Worm (Caenorhabditis elegans) whole organism, young adult: ENCODE results near the gene Y70G10A.4.

Source experiments
- C06A6.2 ChIP-seq: fragments of 200-800 bp; sonication (Bioruptor generic); conservative IDR thresholded peaks from 2 replicates; pipeline ENCODE4 v1.3.6; 2022; ENCODE audit warnings: missing genetic modification characterization, missing compliant biosample characterization
- C17E4.6 ChIP-seq: fragments of 200-800 bp; sonication (Bioruptor generic); IDR thresholded peaks from 2 replicates; pipeline ENCODE4 v1.3.6; 2022; ENCODE audit warnings: missing genetic modification reagents, missing genetic modification characterization, missing compliant biosample characterization
- F10E7.11 ChIP-seq: sonication (generic microtip); optimal IDR thresholded peaks from 2 replicates; lab custom pipeline; 2017; ENCODE audit warnings: mild to moderate bottlenecking, missing genetic modification characterization, moderate library complexity, missing compliant biosample characterization
- F33H1.4 ChIP-seq: fragments of 200-800 bp; sonication (Bioruptor generic); IDR thresholded peaks from 2 replicates; pipeline ENCODE4 v1.3.6; 2022; ENCODE audit warnings: missing genetic modification reagents, missing genetic modification characterization, missing compliant biosample characterization
- F39B2.1 ChIP-seq: fragments of 200-800 bp; sonication (Bioruptor generic); IDR thresholded peaks from 2 replicates; pipeline ENCODE4 v1.3.6; 2022; ENCODE audit warnings: missing genetic modification reagents, missing genetic modification characterization, missing compliant biosample characterization
- F55B11.4 ChIP-seq: sonication (generic microtip); optimal IDR thresholded peaks from 2 replicates; lab custom pipeline; 2016; ENCODE audit warnings: missing compliant biosample characterization, missing genetic modification characterization, borderline replicate concordance; ENCODE audit not compliant: insufficient read depth
- K12H6.12 ChIP-seq: fragments of 200-800 bp; sonication (Bioruptor generic); optimal IDR thresholded peaks from 2 replicates; lab custom pipeline; 2018; ENCODE audit warnings: mild to moderate bottlenecking, missing genetic modification characterization, missing compliant biosample characterization
- T26A5.8 ChIP-seq: sonication (generic microtip); optimal IDR thresholded peaks from 2 replicates; lab custom pipeline; 2016; ENCODE audit warnings: missing genetic modification characterization, missing compliant biosample characterization
- Y67H2A.10 ChIP-seq: fragments of 200-800 bp; sonication (Bioruptor generic); conservative IDR thresholded peaks from 2 replicates; pipeline ENCODE4 v1.3.6; 2022; ENCODE audit warnings: missing genetic modification reagents, missing genetic modification characterization, missing compliant biosample characterization
- attf-3 ChIP-seq: fragments of 200-800 bp; sonication (Bioruptor generic); conservative IDR thresholded peaks from 2 replicates; pipeline ENCODE4 v1.3.6; 2022; ENCODE audit warnings: missing genetic modification reagents, missing genetic modification characterization, missing compliant biosample characterization
- attf-5 ChIP-seq: fragments of 200-800 bp; sonication (Bioruptor generic); optimal IDR thresholded peaks from 2 replicates; lab custom pipeline; 2018; ENCODE audit warnings: mild to moderate bottlenecking, missing genetic modification characterization, missing compliant biosample characterization
- attf-6 ChIP-seq: fragments of 200-800 bp; sonication (Bioruptor generic); IDR thresholded peaks from 2 replicates; pipeline ENCODE4 v1.3.6; 2022; ENCODE audit warnings: missing genetic modification reagents, missing genetic modification characterization, missing compliant biosample characterization
- ceh-100 ChIP-seq: fragments of 200-800 bp; sonication (Bioruptor generic); IDR thresholded peaks from 2 replicates; pipeline ENCODE4 v1.3.6; 2022; ENCODE audit warnings: missing genetic modification reagents, missing genetic modification characterization, missing compliant biosample characterization
- ceh-91 ChIP-seq: fragments of 200-800 bp; sonication (Bioruptor generic); IDR thresholded peaks from 2 replicates; pipeline ENCODE4 v1.3.6; 2022; ENCODE audit warnings: missing genetic modification reagents, missing genetic modification characterization, missing compliant biosample characterization
- chd-7 ChIP-seq: sonication (generic microtip); optimal IDR thresholded peaks from 2 replicates; lab custom pipeline; 2016; ENCODE audit warnings: mild to moderate bottlenecking, missing genetic modification characterization, moderate library complexity, missing compliant biosample characterization
- efl-1 ChIP-seq: fragments of 150-350 bp; optimal IDR thresholded peaks from 2 replicates; lab custom pipeline; 2014; ENCODE audit warnings: missing biosample characterization, missing genetic modification reagents, missing genetic modification characterization
- egl-18 ChIP-seq: fragments of 200-800 bp; sonication (Bioruptor generic); IDR thresholded peaks from 2 replicates; pipeline ENCODE4 v1.3.6; 2022; ENCODE audit warnings: missing genetic modification reagents, missing genetic modification characterization, missing compliant biosample characterization
- egrh-3 ChIP-seq: fragments of 200-800 bp; sonication (Bioruptor generic); IDR thresholded peaks from 2 replicates; pipeline ENCODE4 v1.3.6; 2022; ENCODE audit warnings: missing genetic modification reagents, missing genetic modification characterization, missing compliant biosample characterization
- ekl-4 ChIP-seq: fragments of 200-800 bp; sonication (Bioruptor generic); IDR thresholded peaks from 2 replicates; pipeline ENCODE4 v1.3.6; 2022; ENCODE audit warnings: missing genetic modification reagents, missing genetic modification characterization, missing compliant biosample characterization
- gei-17 ChIP-seq: fragments of 200-800 bp; sonication (Bioruptor generic); optimal IDR thresholded peaks from 2 replicates; lab custom pipeline; 2018; ENCODE audit warnings: mild to moderate bottlenecking, missing genetic modification characterization, missing compliant biosample characterization
- hmg-1.2 ChIP-seq: fragments of 200-800 bp; sonication (Bioruptor generic); IDR thresholded peaks from 2 replicates; pipeline ENCODE4 v1.3.6; 2022; ENCODE audit warnings: missing genetic modification reagents, missing genetic modification characterization, missing compliant biosample characterization
- hsf-1 ChIP-seq: fragments of 200-800 bp; sonication (Bioruptor generic); IDR thresholded peaks from 2 replicates; pipeline ENCODE4 v1.3.6; 2022; ENCODE audit warnings: missing genetic modification reagents, missing genetic modification characterization, missing compliant biosample characterization
- lsl-1 ChIP-seq: fragments of 200-800 bp; sonication (Bioruptor generic); optimal IDR thresholded peaks from 2 replicates; lab custom pipeline; 2018; ENCODE audit warnings: mild to moderate bottlenecking, missing genetic modification characterization, moderate library complexity, missing compliant biosample characterization
- madf-6 ChIP-seq: fragments of 200-800 bp; sonication (Bioruptor generic); IDR thresholded peaks from 2 replicates; pipeline ENCODE4 v1.3.6; 2022; ENCODE audit warnings: missing genetic modification reagents, missing genetic modification characterization, missing compliant biosample characterization
- mxl-1 ChIP-seq: sonication (generic microtip); optimal IDR thresholded peaks from 2 replicates; lab custom pipeline; 2016; ENCODE audit warnings: missing genetic modification characterization, missing compliant biosample characterization
- nhr-120 ChIP-seq: fragments of 200-800 bp; sonication (Bioruptor generic); IDR thresholded peaks from 2 replicates; pipeline ENCODE4 v1.3.6; 2022; ENCODE audit warnings: missing genetic modification characterization, missing compliant biosample characterization
- rcor-1 ChIP-seq: fragments of 200-800 bp; sonication (Bioruptor generic); IDR thresholded peaks from 2 replicates; pipeline ENCODE4 v1.3.6; 2022; ENCODE audit warnings: missing genetic modification reagents, missing genetic modification characterization, missing compliant biosample characterization
- rpc-1 ChIP-seq, 2 experiments: fragments of 150-350 bp in 1 of 2; sonication (generic microtip) in 1 of 2; optimal IDR thresholded peaks; 2 replicates each; lab custom pipeline; 2014 to 2018; ENCODE audit warnings: missing biosample characterization in 1 of 2, missing genetic modification characterization in 1 of 2, missing genetic modification reagents in 1 of 2, missing genotype in 1 of 2
- somi-1 ChIP-seq: fragments of 200-800 bp; sonication (Bioruptor generic); optimal IDR thresholded peaks from 2 replicates; lab custom pipeline; 2018; ENCODE audit warnings: mild to moderate bottlenecking, missing genetic modification characterization, missing compliant biosample characterization
- sptf-2 ChIP-seq: fragments of 200-800 bp; sonication (Bioruptor generic); optimal IDR thresholded peaks from 2 replicates; lab custom pipeline; 2018; ENCODE audit warnings: mild to moderate bottlenecking, missing genetic modification characterization, missing compliant biosample characterization
- tbp1 ChIP-seq: fragments of 200-800 bp; sonication (Bioruptor generic); optimal IDR thresholded peaks from 2 replicates; lab custom pipeline; 2018; ENCODE audit warnings: mild to moderate bottlenecking, missing genetic modification characterization, missing compliant biosample characterization
- unc-62 ChIP-seq: fragments of 150-350 bp; optimal IDR thresholded peaks from 2 replicates; lab custom pipeline; 2014; ENCODE audit warnings: missing biosample characterization, missing genetic modification reagents, missing genetic modification characterization
- zfh-2 ChIP-seq: fragments of 200-800 bp; sonication (Bioruptor generic); conservative IDR thresholded peaks from 2 replicates; pipeline ENCODE4 v1.3.6; 2022; ENCODE audit warnings: missing genetic modification reagents, missing genetic modification characterization, missing compliant biosample characterization
- ztf-3 ChIP-seq: fragments of 200-800 bp; sonication (Bioruptor generic); optimal IDR thresholded peaks from 2 replicates; lab custom pipeline; 2018; ENCODE audit warnings: mild to moderate bottlenecking, missing genetic modification characterization, missing compliant biosample characterization

Gene Y70G10A.4

ce11 chrIII:10251114-10251513 is 29.2 kb downstream of the Y70G10A.4 start:
- TF ChIP-seq T26A5.8 (tag; lab: Kevin White, UChicago) (no peak), madf-6 (no peak), hsf-1 (GFP tag; lab: Robert Waterston, UW) (no peak), lsl-1 (GFP tag; lab: Kevin White, UChicago) (no peak), hmg-1.2 (no peak), F39B2.1 (no peak), unc-62 (no peak), chd-7 (tag; lab: Kevin White, UChicago) (no peak), rcor-1 (GFP tag; lab: Robert Waterston, UW) (no peak), nhr-120 (GFP tag; lab: Robert Waterston, UW) (no peak), attf-6 (GFP tag; lab: Robert Waterston, UW) (no peak), C06A6.2 (GFP tag; lab: Robert Waterston, UW) (no peak), F55B11.4 (tag; lab: Kevin White, UChicago) (no peak), F33H1.4 (GFP tag; lab: Robert Waterston, UW) (no peak), efl-1 (GFP tag; lab: Kevin White, UChicago) (no peak), F10E7.11 (tag; lab: Kevin White, UChicago) (no peak), attf-3 (no peak)
- TF ChIP-seq, all 124 proteins: peak for 0

DNA sequence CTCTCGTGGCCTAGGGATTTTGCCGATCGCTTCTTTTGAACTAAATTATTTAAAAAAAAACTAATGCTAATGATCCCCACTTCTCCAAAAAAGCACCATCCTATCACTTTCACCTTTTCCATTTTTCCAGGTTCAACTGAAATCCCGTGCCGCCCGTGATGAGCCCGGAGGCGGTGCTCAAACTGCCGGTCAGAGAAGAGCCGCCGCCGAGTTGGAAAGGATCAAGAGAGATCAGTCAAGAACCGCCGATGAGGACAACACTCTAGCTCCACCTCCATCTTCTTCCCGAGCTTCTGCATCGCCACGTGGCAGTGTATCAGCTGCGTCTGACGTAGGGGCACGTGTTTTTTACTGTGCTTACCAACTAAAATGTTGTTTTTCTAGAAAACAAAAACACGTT is 31.4 kb downstream of the Y70G10A.4 start:
- peak; percentile 63 for TF ChIP-seq zfh-2 (GFP tag; lab: Robert Waterston, UW)
- peak; percentile 26; the same call in 1 of the 2 replicates for TF ChIP-seq egrh-3
- TF ChIP-seq rpc-1 (optimal IDR thresholded peaks at IDR 0.05; lab: Kevin White, UChicago): no peak
- no peak for TF ChIP-seq rpc-1 (tag; optimal IDR thresholded peaks at IDR 0.05; lab: Kevin White, UChicago)
- TF ChIP-seq, all 124 proteins: peak for 2

DNA sequence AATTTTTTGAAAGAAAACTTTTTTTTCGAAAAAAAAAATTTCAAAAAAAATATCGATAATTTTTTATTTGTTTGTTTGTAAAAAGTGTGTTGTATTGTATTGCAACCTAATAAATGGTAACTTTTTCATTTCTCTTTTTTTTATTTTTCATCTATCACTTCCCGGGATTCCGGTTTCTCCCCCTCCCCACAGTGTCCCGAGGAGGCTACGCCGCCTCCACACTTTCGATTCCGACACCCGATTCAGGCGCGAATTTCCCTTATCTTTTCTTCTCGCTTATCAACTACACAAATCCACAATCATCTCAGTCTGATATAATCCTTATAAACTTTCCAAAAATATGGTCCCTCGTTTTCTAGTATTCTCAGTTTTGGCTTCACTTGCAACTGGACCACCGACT is 32.6 kb downstream of the Y70G10A.4 start, which contains the start of gene R01H10.4:
R01H10.4 (plus strand) TSS at position 236 of the 400 bp plus-strand sequence.
- no peak for TF ChIP-seq ceh-91

DNA sequence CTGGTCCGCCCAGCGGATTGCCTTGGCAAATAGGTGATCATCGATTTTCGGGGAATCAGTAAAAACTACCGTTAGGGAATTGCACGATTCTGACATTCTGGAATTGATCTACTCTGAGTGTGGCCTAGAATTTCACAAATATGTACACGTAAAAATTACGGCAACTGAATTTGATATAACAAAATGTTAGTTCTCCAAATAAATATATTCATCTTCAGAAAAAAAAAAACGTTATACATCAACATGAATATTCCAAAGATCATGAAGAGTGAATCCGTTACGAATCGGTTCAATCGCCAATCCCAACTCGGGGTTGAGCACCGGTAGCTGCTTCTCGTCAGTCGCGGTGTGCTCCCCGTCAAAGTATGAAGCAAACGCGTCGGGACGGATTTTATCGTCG is 36.7 kb downstream of the Y70G10A.4 start, which contains the start of gene rip-1:
rip-1 (minus strand) TSS at position 101 of the 400 bp plus-strand sequence.
- TF ChIP-seq somi-1 (GFP tag; lab: Kevin White, UChicago): no peak
- TF ChIP-seq mxl-1 (tag; lab: Kevin White, UChicago): no peak
- TF ChIP-seq efl-1 (GFP tag; lab: Kevin White, UChicago): no peak
- TF ChIP-seq sptf-2 (GFP tag; lab: Kevin White, UChicago): no peak
- no peak for TF ChIP-seq Y67H2A.10 (GFP tag; lab: Robert Waterston, UW)
- TF ChIP-seq ekl-4 (GFP tag; lab: Robert Waterston, UW): no peak
- TF ChIP-seq ztf-3 (GFP tag; lab: Kevin White, UChicago): no peak
- no peak for TF ChIP-seq gei-17 (GFP tag; lab: Kevin White, UChicago)
- TF ChIP-seq C17E4.6 (GFP tag; lab: Robert Waterston, UW): no peak
- no peak for TF ChIP-seq egl-18 (GFP tag; lab: Robert Waterston, UW)

DNA sequence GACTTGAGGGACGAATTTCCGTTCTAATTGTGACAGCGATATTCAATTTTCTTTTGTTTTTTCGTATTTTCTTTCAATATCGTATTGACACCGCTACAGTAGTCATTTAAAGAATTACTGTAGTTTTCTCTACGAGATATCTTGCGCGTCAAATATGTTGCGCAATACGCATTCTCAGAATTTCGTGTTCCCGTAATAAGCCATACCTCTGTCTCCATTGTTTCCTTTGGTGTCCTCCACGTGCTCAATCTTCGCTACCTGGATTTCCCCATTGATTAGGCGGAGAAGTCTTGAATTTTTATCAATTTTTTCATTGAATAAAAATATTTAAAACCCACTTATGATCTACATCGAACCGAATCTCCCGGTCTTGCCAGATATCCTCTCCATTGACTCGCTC is 39.3 kb downstream of the Y70G10A.4 start:
- TF ChIP-seq ceh-100 (GFP tag; lab: Robert Waterston, UW) (no peak), attf-5 (no peak), K12H6.12 (no peak), lsl-1 (GFP tag; lab: Kevin White, UChicago) (peak; percentile 11), hsf-1 (GFP tag; lab: Robert Waterston, UW) (no peak), tbp1 (GFP tag; lab: Kevin White, UChicago) (no peak)
